Fruit fly (Drosophila melanogaster) whole organism, embryonic: ENCODE results near the gene uncNacbeta.

Source experiments
- Atf3 ChIP-seq: fragments of 200-800 bp; sonication (Bioruptor generic); optimal IDR thresholded peaks from 3 replicates; lab custom pipeline; 2016; ENCODE audit warnings: missing biosample characterization, missing genetic modification characterization
- Bteb2 ChIP-seq: fragments of 200-800 bp; sonication (Bioruptor generic); optimal IDR thresholded peaks from 2 replicates; lab custom pipeline; 2016; ENCODE audit warnings: missing biosample characterization, missing genetic modification characterization
- CG10147 ChIP-seq: fragments of 200-800 bp; sonication (Bioruptor generic); optimal IDR thresholded peaks from 2 replicates; lab custom pipeline; 2019; ENCODE audit warnings: missing biosample characterization, mild to moderate bottlenecking, missing genetic modification characterization, moderate library complexity
- CG10366 ChIP-seq: fragments of 200-800 bp; sonication (Bioruptor generic); IDR thresholded peaks from 2 replicates; pipeline ENCODE4 v1.3.6; 2022; ENCODE audit warnings: missing biosample characterization, missing genetic modification characterization
- CG10462 ChIP-seq: fragments of 200-800 bp; sonication (Bioruptor generic); optimal IDR thresholded peaks from 2 replicates; lab custom pipeline; 2016; ENCODE audit warnings: missing biosample characterization, missing genetic modification characterization
- CG10565 ChIP-seq: fragments of 200-800 bp; sonication (Bioruptor generic); optimal IDR thresholded peaks from 3 replicates; lab custom pipeline; 2016; ENCODE audit warnings: missing biosample characterization, mild to moderate bottlenecking, missing genetic modification characterization
- CG12299 ChIP-seq: fragments of 200-800 bp; sonication (Bioruptor generic); optimal IDR thresholded peaks from 2 replicates; lab custom pipeline; 2018; ENCODE audit warnings: missing biosample characterization, mild to moderate bottlenecking, missing genetic modification characterization
- CG12659 ChIP-seq: fragments of 200-800 bp; sonication (Bioruptor generic); optimal IDR thresholded peaks from 3 replicates; lab custom pipeline; 2017; ENCODE audit warnings: mild to moderate bottlenecking, missing biosample characterization, missing genetic modification reagents, missing genetic modification characterization
- CG14965 ChIP-seq: fragments of 200-800 bp; sonication (Bioruptor generic); optimal IDR thresholded peaks from 2 replicates; lab custom pipeline; 2016; ENCODE audit warnings: missing biosample characterization, missing genetic modification characterization, borderline replicate concordance
- CG15073 ChIP-seq: fragments of 200-800 bp; sonication (Bioruptor generic); optimal IDR thresholded peaks from 2 replicates; lab custom pipeline; 2016; ENCODE audit warnings: missing biosample characterization, missing genetic modification characterization
- CG1602 ChIP-seq: fragments of 200-800 bp; sonication (Bioruptor generic); optimal IDR thresholded peaks from 3 replicates; lab custom pipeline; 2016; ENCODE audit warnings: missing biosample characterization, missing genetic modification characterization
- CG17385 ChIP-seq: fragments of 200-800 bp; sonication (Bioruptor generic); optimal IDR thresholded peaks from 3 replicates; lab custom pipeline; 2018; ENCODE audit warnings: missing biosample characterization, mild to moderate bottlenecking, missing genetic modification characterization
- CG18476 ChIP-seq: fragments of 200-800 bp; sonication (Bioruptor generic); optimal IDR thresholded peaks from 2 replicates; lab custom pipeline; 2016; ENCODE audit warnings: missing biosample characterization, mild to moderate bottlenecking, missing genetic modification characterization
- CG18599 ChIP-seq: fragments of 200-800 bp; sonication (Bioruptor generic); optimal IDR thresholded peaks from 3 replicates; lab custom pipeline; 2017; ENCODE audit warnings: missing biosample characterization, missing genetic modification characterization, mild to moderate bottlenecking, moderate library complexity, missing genetic modification reagents
- CG30431 ChIP-seq: fragments of 200-800 bp; sonication (Bioruptor generic); optimal IDR thresholded peaks from 2 replicates; lab custom pipeline; 2017; ENCODE audit warnings: missing biosample characterization, missing genetic modification characterization
- CG31388 ChIP-seq: fragments of 200-800 bp; sonication (Bioruptor generic); optimal IDR thresholded peaks from 2 replicates; lab custom pipeline; 2016; ENCODE audit warnings: missing biosample characterization, missing genetic modification characterization
- CG3838 ChIP-seq: fragments of 200-800 bp; sonication (Bioruptor generic); optimal IDR thresholded peaks from 3 replicates; lab custom pipeline; 2016; ENCODE audit warnings: missing biosample characterization, missing genetic modification characterization
- CG3847 ChIP-seq: fragments of 200-800 bp; sonication (Bioruptor generic); IDR thresholded peaks from 2 replicates; pipeline ENCODE4 v1.3.6; 2022; ENCODE audit warnings: missing biosample characterization, missing genetic modification characterization
- CG43689 ChIP-seq: fragments of 200-800 bp; sonication (Bioruptor generic); IDR thresholded peaks from 2 replicates; pipeline ENCODE4 v1.3.6; 2022; ENCODE audit warnings: missing biosample characterization, missing genetic modification characterization
- CG4820 ChIP-seq: fragments of 200-800 bp; sonication (Bioruptor generic); optimal IDR thresholded peaks from 3 replicates; lab custom pipeline; 2016; ENCODE audit warnings: missing biosample characterization, missing genetic modification characterization
- CG5245 ChIP-seq: fragments of 200-800 bp; sonication (Bioruptor generic); optimal IDR thresholded peaks from 3 replicates; lab custom pipeline; 2016; ENCODE audit warnings: missing biosample characterization, missing genetic modification characterization
- CG6765 ChIP-seq: fragments of 200-800 bp; sonication (Bioruptor generic); optimal IDR thresholded peaks from 3 replicates; lab custom pipeline; 2017; ENCODE audit warnings: missing biosample characterization, mild to moderate bottlenecking, missing genetic modification characterization
- CG8281 ChIP-seq: fragments of 200-800 bp; sonication (Bioruptor generic); optimal IDR thresholded peaks from 2 replicates; lab custom pipeline; 2018; ENCODE audit warnings: missing biosample characterization, mild to moderate bottlenecking, missing genetic modification characterization, moderate library complexity
- CG8765 ChIP-seq: fragments of 200-800 bp; sonication (Bioruptor generic); IDR thresholded peaks from 2 replicates; pipeline ENCODE4 v1.3.6; 2022; ENCODE audit warnings: missing biosample characterization, missing genetic modification characterization
- CG9797 ChIP-seq: fragments of 200-800 bp; sonication (Bioruptor generic); optimal IDR thresholded peaks from 3 replicates; lab custom pipeline; 2018; ENCODE audit warnings: missing biosample characterization, mild to moderate bottlenecking, missing genetic modification characterization
- Camta ChIP-seq: fragments of 200-800 bp; sonication (Bioruptor generic); optimal IDR thresholded peaks from 2 replicates; lab custom pipeline; 2016; ENCODE audit warnings: missing biosample characterization, missing genetic modification characterization
- Fer1 ChIP-seq: fragments of 200-800 bp; sonication (Bioruptor generic); optimal IDR thresholded peaks from 2 replicates; lab custom pipeline; 2017; ENCODE audit warnings: missing biosample characterization, mild to moderate bottlenecking, missing genetic modification characterization
- Hsf ChIP-seq: fragments of 200-800 bp; sonication (Bioruptor generic); optimal IDR thresholded peaks from 3 replicates; lab custom pipeline; 2016; ENCODE audit warnings: missing biosample characterization, missing genetic modification characterization
- MTF-1 ChIP-seq: fragments of 200-800 bp; sonication (Bioruptor generic); optimal IDR thresholded peaks from 2 replicates; lab custom pipeline; 2018; ENCODE audit warnings: missing biosample characterization, mild to moderate bottlenecking, missing genetic modification characterization, borderline replicate concordance
- NFAT ChIP-seq: fragments of 200-800 bp; sonication (Bioruptor generic); IDR thresholded peaks from 2 replicates; pipeline ENCODE4 v1.3.6; 2022; ENCODE audit warnings: missing biosample characterization, missing genetic modification characterization
- NK7.1 ChIP-seq: fragments of 200-800 bp; sonication (Bioruptor generic); optimal IDR thresholded peaks from 3 replicates; lab custom pipeline; 2016; ENCODE audit warnings: missing biosample characterization, missing genetic modification characterization
- Ravus ChIP-seq: fragments of 200-800 bp; sonication (Bioruptor generic); IDR thresholded peaks from 2 replicates; pipeline ENCODE4 v1.3.6; 2022; ENCODE audit warnings: missing biosample characterization, missing genetic modification characterization
- TFAM ChIP-seq: fragments of 200-800 bp; sonication (Bioruptor generic); optimal IDR thresholded peaks from 2 replicates; lab custom pipeline; 2017; ENCODE audit warnings: missing biosample characterization, missing genetic modification characterization, inconsistent platforms
- abd-A ChIP-seq: fragments of 200-800 bp; sonication (Bioruptor generic); optimal IDR thresholded peaks from 3 replicates; lab custom pipeline; 2019; ENCODE audit warnings: missing biosample characterization, mild to moderate bottlenecking, missing genetic modification characterization, moderate library complexity
- ac ChIP-seq: fragments of 200-800 bp; sonication (Bioruptor generic); optimal IDR thresholded peaks from 3 replicates; lab custom pipeline; 2017; ENCODE audit warnings: missing biosample characterization, mild to moderate bottlenecking, missing genetic modification characterization
- cad ChIP-seq: fragments of >200 bp; optimal IDR thresholded peaks from 2 replicates; lab custom pipeline; 2017; ENCODE audit warnings: missing biosample characterization, missing genetic modification characterization
- dpn ChIP-seq, 2 experiments: fragments of 200-800 bp; sonication (Bioruptor generic); optimal IDR thresholded peaks; 3 replicates each; lab custom pipeline; 2016; ENCODE audit warnings: missing biosample characterization in 2 of 2, missing genetic modification characterization in 2 of 2
- fd64A ChIP-seq: fragments of 200-800 bp; sonication (Bioruptor generic); optimal IDR thresholded peaks from 3 replicates; lab custom pipeline; 2018; ENCODE audit warnings: missing biosample characterization, mild to moderate bottlenecking, missing genetic modification characterization
- gfzf ChIP-seq: fragments of 200-800 bp; sonication (Bioruptor generic); optimal IDR thresholded peaks from 2 replicates; lab custom pipeline; 2016; ENCODE audit warnings: missing biosample characterization, mild to moderate bottlenecking, missing genetic modification characterization, moderate library complexity
- gro ChIP-seq: fragments of 200-800 bp; sonication (Bioruptor generic); optimal IDR thresholded peaks from 2 replicates; lab custom pipeline; 2016; ENCODE audit warnings: missing biosample characterization, missing genetic modification characterization
- gt ChIP-seq: fragments of 200-800 bp; sonication (Bioruptor generic); IDR thresholded peaks from 2 replicates; pipeline ENCODE4 v1.3.6; 2022; ENCODE audit warnings: missing biosample characterization, missing genetic modification characterization
- ken ChIP-seq: fragments of 200-800 bp; sonication (Bioruptor generic); IDR thresholded peaks from 3 replicates; pipeline ENCODE4 v1.3.6; 2022; ENCODE audit warnings: missing biosample characterization, missing genetic modification characterization
- lmd ChIP-seq: fragments of 200-800 bp; sonication (Bioruptor generic); IDR thresholded peaks from 2 replicates; pipeline ENCODE4 v1.3.6; 2022; ENCODE audit warnings: missing biosample characterization, missing genetic modification characterization
- mirr ChIP-seq: fragments of 200-800 bp; sonication (Bioruptor generic); optimal IDR thresholded peaks from 3 replicates; lab custom pipeline; 2018; ENCODE audit warnings: missing biosample characterization, mild to moderate bottlenecking, missing genetic modification characterization
- nerfin-1 ChIP-seq: fragments of 200-800 bp; sonication (Bioruptor generic); optimal IDR thresholded peaks from 3 replicates; lab custom pipeline; 2019; ENCODE audit warnings: missing biosample characterization, mild to moderate bottlenecking, missing genetic modification characterization, moderate library complexity
- nerfin-2 ChIP-seq: fragments of 200-800 bp; sonication (Bioruptor generic); IDR thresholded peaks from 2 replicates; pipeline ENCODE4 v1.3.6; 2022; ENCODE audit warnings: missing biosample characterization, missing genetic modification characterization; ENCODE audit not compliant: partially characterized antibody
- rib ChIP-seq: fragments of 200-800 bp; sonication (Bioruptor generic); IDR thresholded peaks from 2 replicates; pipeline ENCODE4 v1.3.6; 2022; ENCODE audit warnings: missing biosample characterization, missing genetic modification characterization
- run ChIP-seq: fragments of 200-800 bp; sonication (Bioruptor generic); optimal IDR thresholded peaks from 3 replicates; lab custom pipeline; 2018; ENCODE audit warnings: missing biosample characterization, mild to moderate bottlenecking, missing genetic modification characterization
- sens-2 ChIP-seq: fragments of 200-800 bp; sonication (Bioruptor generic); IDR thresholded peaks from 2 replicates; pipeline ENCODE4 v1.3.6; 2022; ENCODE audit warnings: missing biosample characterization, missing genetic modification characterization
- tup ChIP-seq: fragments of 200-800 bp; sonication (Bioruptor generic); optimal IDR thresholded peaks from 2 replicates; lab custom pipeline; 2016; ENCODE audit warnings: missing biosample characterization, mild to moderate bottlenecking, missing genetic modification characterization, moderate library complexity
- yki ChIP-seq: fragments of >200 bp; optimal IDR thresholded peaks from 3 replicates; lab custom pipeline; 2018
- zfh2 ChIP-seq: fragments of 200-800 bp; sonication (Bioruptor generic); optimal IDR thresholded peaks from 2 replicates; lab custom pipeline; 2016; ENCODE audit warnings: missing biosample characterization, missing genetic modification characterization

Gene uncNacbeta

DNA sequence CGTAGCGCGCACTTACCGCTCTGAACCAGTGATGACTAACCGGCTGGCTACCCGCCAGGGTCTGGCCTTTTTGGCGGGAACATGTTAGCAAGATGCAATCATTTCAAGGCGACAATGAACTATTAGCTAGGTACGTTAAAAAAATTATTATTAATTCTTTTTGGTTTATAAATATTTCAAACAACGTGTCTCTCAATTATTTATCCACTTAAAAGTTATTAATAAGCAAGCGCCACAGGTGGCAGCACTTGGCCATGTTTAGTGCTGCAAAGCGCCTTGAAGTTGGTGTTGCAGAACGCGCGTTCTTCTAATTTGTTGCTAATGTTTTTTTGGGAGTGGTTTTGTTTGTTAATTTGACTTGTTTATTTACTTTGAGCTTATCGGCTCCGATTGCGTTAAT is 10.6 kb upstream of the uncNacbeta start, which contains the start of the genes Ipk2 and cold (continued):
- TF ChIP-seq nerfin-1 (peak; percentile 64), MTF-1 (GFP tag; lab: Kevin White, UChicago) (no peak), CG4820 (peak; percentile 81), nerfin-2 (GFP tag; lab: Robert Waterston, UW) (peak; percentile 13; the same call in 1 of the 2 replicates), CG10147 (GFP tag; lab: Kevin White, UChicago) (peak; percentile 74), CG30431 (GFP tag; lab: Kevin White, UChicago) (peak; percentile 63), tup (GFP tag; lab: Kevin White, UChicago) (peak; percentile 88), CG5245 (GFP tag; lab: Kevin White, UChicago) (peak; percentile 75), gt (GFP tag; lab: Robert Waterston, UW) (no peak), CG10565 (GFP tag; lab: Kevin White, UChicago) (peak; percentile 51), CG12299 (tag; lab: Kevin White, UChicago) (peak; percentile 78), Camta (peak; percentile 78), TFAM (GFP tag; lab: Kevin White, UChicago) (no peak), Atf3 (peak; percentile 63), CG3838 (GFP tag; lab: Kevin White, UChicago) (peak; percentile 59), run (tag; lab: Kevin White, UChicago) (peak; percentile 39), gfzf (GFP tag; lab: Kevin White, UChicago) (peak; percentile 20), CG10462 (GFP tag; lab: Kevin White, UChicago) (peak; percentile 34), Bteb2 (GFP tag; lab: Kevin White, UChicago) (peak; percentile 87), mirr (GFP tag; lab: Kevin White, UChicago) (peak; percentile 63), ken (GFP tag; lab: Robert Waterston, UW) (peak; percentile 72), lmd (GFP tag; lab: Robert Waterston, UW) (peak; percentile 86), Hsf (GFP tag; lab: Kevin White, UChicago) (peak; percentile 87), zfh2 (GFP tag; lab: Kevin White, UChicago) (peak; percentile 88), NK7.1 (GFP tag; lab: Kevin White, UChicago) (peak; percentile 19), CG31388 (GFP tag; lab: Kevin White, UChicago) (peak; percentile 25), CG1602 (peak; percentile 72), NFAT (no peak; the same call in 1 of the 2 replicates), CG15073 (no peak), CG12659 (GFP tag; lab: Kevin White, UChicago) (peak; percentile 93), CG9797 (GFP tag; lab: Kevin White, UChicago) (peak; percentile 62), Fer1 (GFP tag; lab: Kevin White, UChicago) (no peak), rib (peak; percentile 43; the same call in 1 of the 2 replicates), CG10366 (GFP tag; lab: Robert Waterston, UW) (peak; percentile 60), fd64A (no peak), ac (GFP tag; lab: Kevin White, UChicago) (no peak), abd-A (tag; lab: Kevin White, UChicago) (no peak), CG18599 (GFP tag; lab: Kevin White, UChicago) (peak; percentile 91), CG3847 (GFP tag; lab: Robert Waterston, UW) (peak; percentile 93), CG17385 (GFP tag; lab: Kevin White, UChicago) (peak; percentile 76), sens-2 (no peak), CG6765 (peak; percentile 40), CG43689 (GFP tag; lab: Robert Waterston, UW) (0 out of 2 replicates have a peak, but pooled peaks have one; percentile 10), CG18476 (GFP tag; lab: Kevin White, UChicago) (peak; percentile 85), CG8281 (tag; lab: Kevin White, UChicago) (peak; percentile 34), cad (GFP tag; lab: Kevin White, UChicago) (no peak), CG14965 (GFP tag; lab: Kevin White, UChicago) (no peak), gro (GFP tag; lab: Kevin White, UChicago) (no peak), Ravus (GFP tag; lab: Robert Waterston, UW) (no peak), yki (no peak), CG8765 (peak; percentile 64), dpn (GFP tag; optimal IDR thresholded peaks at IDR 0.05; lab: Kevin White, UChicago) (peak; percentile 84 to 87)
